Fruit fly (Drosophila melanogaster) whole organism, larva: ENCODE data around the gene CG10375.

Experiments
- noc ChIP-seq: fragments of 200-800 bp; sonication (Bioruptor generic); optimal IDR thresholded peaks from 3 replicates; lab custom pipeline; 2019; ENCODE audit warnings: missing biosample characterization, mild to moderate bottlenecking, missing genetic modification characterization, moderate library complexity

Gene CG10375

DNA sequence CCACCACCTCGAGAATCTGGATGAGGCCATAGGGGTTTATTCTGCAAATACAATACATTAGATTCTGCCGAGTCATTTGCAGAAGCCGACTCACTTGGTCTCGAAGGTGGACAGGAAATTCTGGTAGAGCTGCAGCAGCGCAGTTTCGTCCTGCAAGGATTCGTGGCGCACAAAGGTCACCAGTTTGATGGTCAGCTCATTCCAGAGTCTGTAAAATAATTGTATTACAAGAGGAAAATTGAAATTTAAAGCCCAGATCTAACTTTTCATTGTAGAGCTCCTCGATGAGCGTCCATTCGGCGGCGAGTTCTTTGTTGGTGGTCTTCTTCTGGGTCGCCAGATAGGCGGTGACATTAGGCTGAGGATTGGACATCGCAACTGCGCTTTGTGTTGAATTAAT lies 35.0 kb upstream of the CG10375 start:
- TF ChIP-seq noc (tag; lab: Kevin White, UChicago), result no peak

DNA sequence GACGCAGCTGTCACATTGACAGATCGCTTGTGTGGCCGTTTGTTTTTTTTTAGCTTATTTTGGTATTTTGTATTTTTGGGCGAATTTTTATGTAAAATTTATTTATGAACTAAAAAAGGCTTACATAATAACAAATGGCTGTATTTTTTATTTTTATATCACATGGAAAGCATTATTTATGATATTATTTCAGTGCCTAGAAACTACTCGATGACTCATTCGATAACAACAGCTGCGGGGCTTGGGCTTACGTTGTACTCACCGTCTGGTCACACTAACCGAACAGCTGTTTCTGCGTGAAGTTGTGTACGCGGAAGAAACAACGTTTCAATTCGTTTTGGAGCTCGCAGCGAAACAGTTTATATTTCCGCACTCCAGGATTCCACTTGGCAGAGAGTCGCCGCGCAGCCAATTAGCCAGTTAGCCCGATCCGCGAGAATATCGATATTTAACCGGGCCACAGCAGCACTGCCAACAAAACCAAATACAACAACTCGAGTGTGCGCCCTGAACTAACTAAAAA lies 34.5 kb upstream of the CG10375 start, which contains the start of the genes Hmgcr and Rpn9:
Gene Hmgcr, plus strand, starts transcription at position 335 of the 523 bp plus-strand sequence.
Gene Rpn9, minus strand, starts transcription at position 473 of the 523 bp plus-strand sequence.
- no peak for TF ChIP-seq noc (tag; lab: Kevin White, UChicago)

- TF ChIP-seq noc (tag; lab: Kevin White, UChicago), result no peak
Observed at dm6 chr3R:23733771-23734170, 33.7 kb upstream of the CG10375 start.

dm6 chr3R:23734573-23735404 lies 32.7 kb upstream of the CG10375 start:
- no peak for TF ChIP-seq noc (tag; lab: Kevin White, UChicago)

dm6 chr3R:23735648-23736047 lies 31.9 kb upstream of the CG10375 start:
- no peak for TF ChIP-seq noc (tag; lab: Kevin White, UChicago)

dm6 chr3R:23736365-23736764 lies 31.1 kb upstream of the CG10375 start:
- no peak for TF ChIP-seq noc (tag; lab: Kevin White, UChicago)

DNA sequence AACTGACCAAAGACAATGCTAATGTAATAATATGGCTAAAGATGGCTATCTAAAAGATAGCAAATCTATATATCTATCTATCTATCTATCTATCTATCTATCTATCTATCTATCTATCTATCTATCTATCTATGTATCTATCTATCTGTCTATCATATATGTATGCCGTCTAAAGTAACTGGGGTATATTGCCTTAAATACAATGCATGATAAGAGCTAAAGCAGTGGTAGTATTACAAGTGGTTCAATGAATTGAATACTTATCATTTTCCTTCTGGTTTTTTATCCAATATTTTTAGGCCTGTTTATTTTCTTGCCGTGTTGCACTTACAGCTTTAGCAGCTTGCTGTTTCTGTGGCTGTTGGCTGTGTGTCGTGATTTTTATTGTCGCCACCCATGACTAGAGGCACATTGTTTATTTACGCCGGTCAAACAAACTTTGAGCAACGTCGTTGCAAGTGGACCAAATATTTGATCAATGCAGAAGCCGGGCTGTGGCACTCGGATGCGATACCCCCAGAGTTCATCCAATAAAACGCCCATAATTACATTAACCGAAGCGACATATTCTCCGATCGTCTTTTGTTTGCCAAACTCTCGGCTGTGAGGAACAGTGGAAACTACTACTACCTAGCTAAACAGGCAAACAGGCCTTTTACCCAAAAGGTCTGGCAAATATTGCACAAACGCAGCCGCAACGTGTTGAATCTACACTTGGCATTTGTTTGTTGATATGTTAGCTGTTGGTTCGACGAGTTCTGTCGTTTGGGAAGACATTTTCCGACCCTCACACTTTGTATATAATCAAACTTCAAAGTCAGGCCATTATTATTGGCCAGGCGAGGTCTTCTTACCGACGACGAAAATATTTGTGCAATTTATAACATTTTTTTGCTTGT lies 29.6 kb upstream of the CG10375 start:
- TF ChIP-seq noc (tag; lab: Kevin White, UChicago), result no peak

- no peak for TF ChIP-seq noc (tag; lab: Kevin White, UChicago)
Observed at dm6 chr3R:23740968-23741367, 26.5 kb upstream of the CG10375 start.

DNA sequence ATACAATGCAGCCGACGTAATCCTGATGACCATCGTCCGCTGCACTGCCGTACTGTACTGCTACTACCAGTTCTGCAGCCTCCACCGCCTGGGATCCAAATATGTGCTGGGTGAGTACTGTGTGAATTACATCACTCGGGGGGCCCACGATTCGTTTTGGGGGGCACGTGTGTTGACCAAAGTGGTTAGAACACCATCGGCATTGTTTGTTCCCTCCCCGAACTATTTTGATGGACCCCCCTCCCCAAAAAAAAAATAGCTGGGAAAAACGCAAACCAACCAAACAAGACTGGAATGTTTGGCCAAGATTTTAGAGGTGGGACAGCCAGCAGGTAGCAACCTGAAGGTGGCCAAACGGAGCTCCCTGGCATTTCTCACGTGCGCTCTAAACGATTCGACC lies 20.1 kb upstream of the CG10375 start:
- TF ChIP-seq noc (tag; lab: Kevin White, UChicago), result no peak

- peak; percentile 64 for TF ChIP-seq noc (tag; lab: Kevin White, UChicago)
Observed at dm6 chr3R:23752728-23753127, 14.8 kb upstream of the CG10375 start, which contains the start of the genes RanBP3 and Rpt5. TSS of gene RanBP3 (minus strand) at chr3R:23752834. TSS of gene Rpt5 (plus strand) at chr3R:23752876.

dm6 chr3R:23757912-23758607 lies 9.5 kb upstream of the CG10375 start, which contains the start of the genes PTPMT1 and Hrd3:
TSS of gene PTPMT1 (plus strand) at chr3R:23758339.
TSS of gene Hrd3 (minus strand) at chr3R:23758557.
- peak; percentile 99 for TF ChIP-seq noc (tag; lab: Kevin White, UChicago)

DNA sequence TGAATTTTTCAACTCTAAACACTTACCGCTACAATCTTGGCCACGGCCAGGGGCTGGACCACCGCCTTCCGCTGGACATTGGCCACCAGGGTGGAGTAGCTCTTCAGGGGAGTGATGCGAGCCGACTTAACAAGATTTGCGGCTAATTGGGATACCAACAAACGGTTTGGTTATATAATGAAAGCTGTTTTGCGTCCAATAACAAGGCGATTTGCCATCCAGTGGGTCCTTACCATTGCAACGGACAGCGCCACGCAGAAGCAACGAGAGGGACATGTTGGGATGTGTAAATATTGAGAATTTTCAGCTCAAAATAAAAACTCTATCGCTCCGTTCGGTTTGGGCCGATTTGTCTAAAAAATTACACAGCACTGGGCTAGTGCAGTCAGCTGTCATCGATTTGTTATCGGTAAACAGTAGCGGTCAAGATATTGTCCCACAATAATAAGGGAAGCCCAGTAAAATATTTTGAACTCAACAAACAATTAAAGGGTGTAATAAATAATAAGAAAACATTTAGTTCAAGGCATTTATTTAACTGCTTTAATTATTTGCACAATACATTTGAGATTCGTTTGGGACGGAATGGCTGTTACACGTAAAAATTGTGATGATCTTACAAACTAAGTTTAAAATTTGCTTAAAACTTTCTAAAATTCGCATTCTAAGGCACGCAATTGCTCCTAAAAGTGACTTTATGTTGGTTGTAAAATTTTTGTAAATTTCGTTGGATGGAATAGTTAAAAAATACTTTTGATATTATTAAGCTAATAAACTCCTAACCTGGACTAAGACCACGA lies 7.1 kb upstream of the CG10375 start, which contains the start of gene SdhD:
Gene SdhD, minus strand, starts transcription at position 382 of the 800 bp plus-strand sequence.
- TF ChIP-seq noc (tag; lab: Kevin White, UChicago), result peak; percentile 7

dm6 chr3R:23763015-23763414 lies 4.5 kb upstream of the CG10375 start, which contains the start of gene udt:
TSS of gene udt (minus strand) at chr3R:23763263.
- no peak for TF ChIP-seq noc (tag; lab: Kevin White, UChicago)
